Worm (Caenorhabditis elegans): ENCODE data around the gene gpch-1.
A peak's percentile ranks its signal among the peaks of the same experiment; 100 is the strongest.

The gpch-1 gene

ce11 chrIII:4398463-4398862, 9.9 kb upstream of the gpch-1 start, which contains the start of gene R07E5.6:
Gene R07E5.6, plus strand, starts transcription at chrIII:4398763.
- TF ChIP-seq fkh-10 (GFP tag; optimal IDR thresholded peaks at IDR 0.05) (no peak), ceh-28 (tag; optimal IDR thresholded peaks at IDR 0.05) (peak; percentile 41)

ce11 chrIII:4401142-4401541, 7.2 kb upstream of the gpch-1 start, which contains the start of gene R07E5.15:
Gene R07E5.15, plus strand, starts transcription at chrIII:4401442.
- TF ChIP-seq nhr-23 (tag; optimal IDR thresholded peaks at IDR 0.05) = no peak
- no peak for TF ChIP-seq aly-2 (tag; optimal IDR thresholded peaks at IDR 0.05)
- TF ChIP-seq ZK546.5 (tag; optimal IDR thresholded peaks at IDR 0.05) = no peak
- no peak for TF ChIP-seq unc-62 (GFP tag; optimal IDR thresholded peaks at IDR 0.05)
- TF ChIP-seq nhr-43 (tag; optimal IDR thresholded peaks at IDR 0.05; ENCODE audit: poor library complexity, severe bottlenecking) = no peak
- TF ChIP-seq ztf-4 (tag; optimal IDR thresholded peaks at IDR 0.05) = no peak
- no peak for TF ChIP-seq mml-1 (tag; optimal IDR thresholded peaks at IDR 0.05)
- TF ChIP-seq lsy-12 (tag; optimal IDR thresholded peaks at IDR 0.05) = no peak

DNA sequence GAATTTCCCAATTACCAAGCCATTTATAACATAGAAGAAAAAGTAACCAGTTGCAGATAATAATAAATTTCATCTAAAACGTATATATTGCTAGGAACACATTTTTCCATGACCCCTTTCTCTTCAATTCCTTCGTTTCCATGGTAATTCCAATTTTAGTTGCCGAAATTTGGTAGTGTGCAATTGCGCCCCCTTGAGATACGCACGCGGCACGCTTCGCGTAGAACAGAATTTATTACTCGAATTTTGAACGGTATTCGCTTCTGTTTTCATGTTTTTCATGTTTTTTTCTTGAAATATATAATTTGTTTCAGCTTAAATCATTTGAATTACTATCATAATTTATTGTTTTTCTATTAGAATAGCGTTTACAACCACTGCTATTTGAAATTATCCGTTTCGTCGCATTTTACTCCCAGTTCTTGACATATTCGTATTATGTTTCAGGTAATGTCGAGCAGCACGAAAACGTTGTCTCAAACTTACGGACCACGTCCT, 4.0 kb upstream of the gpch-1 start, which contains the start of the genes R07E5.17 and snfc-5:
Gene R07E5.17, minus strand, starts transcription at position 98 of the 498 bp plus-strand sequence.
Gene snfc-5, plus strand, starts transcription at position 448 of the 498 bp plus-strand sequence.
- TF ChIP-seq lin-39 (tag; optimal IDR thresholded peaks at IDR 0.05) (peak; percentile 23), nhr-23 (tag; optimal IDR thresholded peaks at IDR 0.05) (peak; percentile 31), ceh-16 (tag; optimal IDR thresholded peaks at IDR 0.05) (no peak), lsy-12 (tag; optimal IDR thresholded peaks at IDR 0.05) (no peak), elt-2 (tag; optimal IDR thresholded peaks at IDR 0.05) (peak; percentile 12), unc-62 (GFP tag; optimal IDR thresholded peaks at IDR 0.05) (no peak), snpc-4 (tag; optimal IDR thresholded peaks at IDR 0.05) (peak; percentile 2), lin-15B (tag; optimal IDR thresholded peaks at IDR 0.05) (peak; percentile 77), nfya-1 (tag; optimal IDR thresholded peaks at IDR 0.05; ENCODE audit: insufficient read depth) (peak; percentile 60), nhr-25 (tag; optimal IDR thresholded peaks at IDR 0.05) (peak; percentile 9)

ce11 chrIII:4405986-4406385, 2.4 kb upstream of the gpch-1 start, which contains the start of gene rnp-4:
Gene rnp-4, plus strand, starts transcription at chrIII:4406286.
- no peak for TF ChIP-seq pha-4 (tag; optimal IDR thresholded peaks at IDR 0.05)
- no peak for TF ChIP-seq unc-39 (tag; optimal IDR thresholded peaks at IDR 0.05)
- TF ChIP-seq fos-1 (tag; optimal IDR thresholded peaks at IDR 0.05) = no peak
- no peak for TF ChIP-seq lin-39 (tag; optimal IDR thresholded peaks at IDR 0.05)
- TF ChIP-seq ztf-4 (tag; optimal IDR thresholded peaks at IDR 0.05) = no peak
- no peak for TF ChIP-seq ceh-9 (tag; optimal IDR thresholded peaks at IDR 0.05)
- no peak for TF ChIP-seq lsy-12 (tag; optimal IDR thresholded peaks at IDR 0.05)
- no peak for TF ChIP-seq egl-5 (tag; optimal IDR thresholded peaks at IDR 0.05)
- TF ChIP-seq nhr-67 (tag; optimal IDR thresholded peaks at IDR 0.05) = no peak
- no peak for TF ChIP-seq nhr-25 (tag; optimal IDR thresholded peaks at IDR 0.05)
- TF ChIP-seq tbx-2 (tag; optimal IDR thresholded peaks at IDR 0.05) = no peak
- no peak for TF ChIP-seq ama-1 (optimal IDR thresholded peaks at IDR 0.05)
- no peak for TF ChIP-seq fkh-2 (tag; optimal IDR thresholded peaks at IDR 0.05)
- TF ChIP-seq elt-3 (tag; optimal IDR thresholded peaks at IDR 0.05) = no peak
- no peak for TF ChIP-seq unc-62 (GFP tag; optimal IDR thresholded peaks at IDR 0.05)
- no peak for TF ChIP-seq nhr-237 (tag; optimal IDR thresholded peaks at IDR 0.05)
- TF ChIP-seq nhr-43 (tag; optimal IDR thresholded peaks at IDR 0.05; ENCODE audit: poor library complexity, severe bottlenecking) = no peak
- TF ChIP-seq fkh-10 (GFP tag; optimal IDR thresholded peaks at IDR 0.05) = no peak
- no peak for TF ChIP-seq nhr-11 (tag; optimal IDR thresholded peaks at IDR 0.05)
- no peak for TF ChIP-seq eor-1 (tag; optimal IDR thresholded peaks at IDR 0.05)

ce11 chrIII:4407144-4407543, 1.2 kb upstream of the gpch-1 start, which contains the start of gene prdx-3:
Gene prdx-3, plus strand, starts transcription at chrIII:4407444.
- TF ChIP-seq daf-12 (tag; optimal IDR thresholded peaks at IDR 0.05) (no peak), pha-4 (tag; optimal IDR thresholded peaks at IDR 0.05) (no peak), nhr-77 (tag; optimal IDR thresholded peaks at IDR 0.05) (no peak), nhr-11 (tag; optimal IDR thresholded peaks at IDR 0.05) (no peak), nhr-25 (tag; optimal IDR thresholded peaks at IDR 0.05) (no peak), ZK546.5 (tag; optimal IDR thresholded peaks at IDR 0.05) (no peak), lsy-12 (tag; optimal IDR thresholded peaks at IDR 0.05) (no peak), ztf-11 (tag; optimal IDR thresholded peaks at IDR 0.05) (no peak), nhr-67 (tag; optimal IDR thresholded peaks at IDR 0.05) (no peak), ceh-9 (tag; optimal IDR thresholded peaks at IDR 0.05) (no peak), aly-2 (tag; optimal IDR thresholded peaks at IDR 0.05) (no peak), mdl-1 (tag; optimal IDR thresholded peaks at IDR 0.05) (no peak), ceh-16 (tag; optimal IDR thresholded peaks at IDR 0.05) (no peak), sea-2 (GFP tag; optimal IDR thresholded peaks at IDR 0.05) (no peak), lin-39 (tag; optimal IDR thresholded peaks at IDR 0.05) (no peak), elt-3 (tag; optimal IDR thresholded peaks at IDR 0.05) (no peak), ceh-28 (tag; optimal IDR thresholded peaks at IDR 0.05) (no peak)

Measured in whole organism, L3 larva.